Worm (Caenorhabditis elegans): ENCODE data around the gene C16D2.3.

DNA sequence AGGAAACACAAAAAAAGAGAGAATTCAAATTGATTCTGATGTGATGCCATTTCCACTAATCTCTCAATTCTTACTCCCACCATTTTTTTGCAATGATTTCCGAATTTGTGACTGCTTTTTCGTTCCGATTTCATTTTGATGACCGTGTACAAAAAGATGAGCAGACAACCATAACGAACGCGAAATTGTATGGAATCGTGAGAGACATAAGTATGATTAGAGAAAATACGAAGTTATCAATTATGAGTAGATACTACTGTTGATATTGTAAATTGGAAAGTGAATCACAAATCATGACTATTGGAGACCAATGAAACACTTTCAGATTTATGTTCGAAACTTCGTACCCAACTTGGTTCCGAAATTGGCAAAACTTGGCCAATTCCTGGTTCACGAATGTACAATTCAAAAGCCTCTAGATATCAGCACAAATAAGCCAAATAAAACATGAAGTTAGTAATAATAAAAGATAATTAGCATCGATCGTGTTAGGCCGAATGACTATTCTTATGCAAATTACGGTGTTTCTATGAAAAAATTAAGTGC is 26.4 kb upstream of the C16D2.3 start:
- no peak for TF ChIP-seq K12H6.12 (tag; optimal IDR thresholded peaks at IDR 0.05)
- no peak for TF ChIP-seq unc-62 (GFP tag; optimal IDR thresholded peaks at IDR 0.05)
- no peak for TF ChIP-seq F37B4.10 (GFP tag; IDR thresholded peaks at IDR 0.05)
- TF ChIP-seq T07F8.4 (tag; optimal IDR thresholded peaks at IDR 0.05): no peak

All from whole organism, young adult.